Worm (Caenorhabditis elegans): ENCODE data around the gene cal-3.

cal-3 gene

ce11 chrIV:3824720-3825119, 10.2 kb downstream of the cal-3 start:
- TF ChIP-seq hnd-1 (tag; optimal IDR thresholded peaks at IDR 0.05) (no peak), F13C5.2 (tag; optimal IDR thresholded peaks at IDR 0.05) (peak; percentile 18), hmg-4 (GFP tag; optimal IDR thresholded peaks at IDR 0.05) (peak; percentile 20)

ce11 chrIV:3821554-3821953, 13.4 kb downstream of the cal-3 start:
- no peak for TF ChIP-seq F13C5.2 (tag; optimal IDR thresholded peaks at IDR 0.05)
- TF ChIP-seq hmg-4 (GFP tag; optimal IDR thresholded peaks at IDR 0.05) = no peak
- no peak for TF ChIP-seq tbx-11 (GFP tag; IDR thresholded peaks at IDR 0.05)

- TF ChIP-seq ceh-36 (tag; optimal IDR thresholded peaks at IDR 0.05) (no peak), sea-1 (GFP tag; conservative IDR thresholded peaks at IDR 0.05) (no peak), F13C5.2 (tag; optimal IDR thresholded peaks at IDR 0.05) (no peak), pes-1 (GFP tag; IDR thresholded peaks at IDR 0.05) (no peak), tra-4 (tag; optimal IDR thresholded peaks at IDR 0.05) (no peak), flt-1 (GFP tag; IDR thresholded peaks at IDR 0.05) (no peak), hnd-1 (tag; optimal IDR thresholded peaks at IDR 0.05) (no peak), aly-1 (tag; optimal IDR thresholded peaks at IDR 0.05) (no peak), hmg-4 (GFP tag; optimal IDR thresholded peaks at IDR 0.05) (no peak), B0310.2 (tag; optimal IDR thresholded peaks at IDR 0.05) (no peak), ama-1 (optimal IDR thresholded peaks at IDR 0.05) (no peak), tbx-11 (GFP tag; IDR thresholded peaks at IDR 0.05) (no peak), tbx-37 (GFP tag; conservative IDR thresholded peaks at IDR 0.05) (no peak), ets-7 (tag; optimal IDR thresholded peaks at IDR 0.05) (no peak), ceh-13 (GFP tag; optimal IDR thresholded peaks at IDR 0.05) (no peak), scrt-1 (GFP tag; IDR thresholded peaks at IDR 0.05) (no peak), hmbx-1 (tag; optimal IDR thresholded peaks at IDR 0.05) (no peak)
These were observed 14.8 kb downstream of the cal-3 start for ce11 chrIV:3820133-3820532.

- TF ChIP-seq hmg-4 (GFP tag; optimal IDR thresholded peaks at IDR 0.05) (no peak), tra-4 (tag; optimal IDR thresholded peaks at IDR 0.05) (no peak), scrt-1 (GFP tag; IDR thresholded peaks at IDR 0.05) (no peak), aly-1 (tag; optimal IDR thresholded peaks at IDR 0.05) (no peak), sea-1 (GFP tag; conservative IDR thresholded peaks at IDR 0.05) (no peak), tbx-11 (GFP tag; IDR thresholded peaks at IDR 0.05) (no peak), pes-1 (GFP tag; IDR thresholded peaks at IDR 0.05) (no peak), ceh-36 (tag; optimal IDR thresholded peaks at IDR 0.05) (no peak), ets-7 (tag; optimal IDR thresholded peaks at IDR 0.05) (no peak), tbx-37 (GFP tag; conservative IDR thresholded peaks at IDR 0.05) (no peak), hnd-1 (tag; optimal IDR thresholded peaks at IDR 0.05) (no peak), ama-1 (optimal IDR thresholded peaks at IDR 0.05) (no peak), B0310.2 (tag; optimal IDR thresholded peaks at IDR 0.05) (no peak), hmbx-1 (tag; optimal IDR thresholded peaks at IDR 0.05) (no peak), flt-1 (GFP tag; IDR thresholded peaks at IDR 0.05) (no peak), ceh-13 (GFP tag; optimal IDR thresholded peaks at IDR 0.05) (no peak), F13C5.2 (tag; optimal IDR thresholded peaks at IDR 0.05) (no peak)
These were observed 15.6 kb downstream of the cal-3 start, which contains the start of gene bris-1 for ce11 chrIV:3819278-3819777. Gene bris-1, minus strand, starts transcription at chrIV:3819328.

ce11 chrIV:3817253-3817652, 17.7 kb downstream of the cal-3 start:
- TF ChIP-seq ets-7 (tag; optimal IDR thresholded peaks at IDR 0.05) = no peak
- TF ChIP-seq hnd-1 (tag; optimal IDR thresholded peaks at IDR 0.05) = no peak
- no peak for TF ChIP-seq F13C5.2 (tag; optimal IDR thresholded peaks at IDR 0.05)
- no peak for TF ChIP-seq tbx-37 (GFP tag; conservative IDR thresholded peaks at IDR 0.05)
- no peak for TF ChIP-seq ceh-13 (GFP tag; optimal IDR thresholded peaks at IDR 0.05)
- TF ChIP-seq sea-1 (GFP tag; conservative IDR thresholded peaks at IDR 0.05) = no peak
- no peak for TF ChIP-seq tra-4 (tag; optimal IDR thresholded peaks at IDR 0.05)
- no peak for TF ChIP-seq hmg-4 (GFP tag; optimal IDR thresholded peaks at IDR 0.05)
- no peak for TF ChIP-seq ama-1 (optimal IDR thresholded peaks at IDR 0.05)
- TF ChIP-seq pes-1 (GFP tag; IDR thresholded peaks at IDR 0.05) = no peak
- TF ChIP-seq flt-1 (GFP tag; IDR thresholded peaks at IDR 0.05) = no peak
- no peak for TF ChIP-seq tbx-11 (GFP tag; IDR thresholded peaks at IDR 0.05)
- no peak for TF ChIP-seq scrt-1 (GFP tag; IDR thresholded peaks at IDR 0.05)
- no peak for TF ChIP-seq aly-1 (tag; optimal IDR thresholded peaks at IDR 0.05)
- no peak for TF ChIP-seq hmbx-1 (tag; optimal IDR thresholded peaks at IDR 0.05)
- no peak for TF ChIP-seq ceh-36 (tag; optimal IDR thresholded peaks at IDR 0.05)
- no peak for TF ChIP-seq B0310.2 (tag; optimal IDR thresholded peaks at IDR 0.05)

- TF ChIP-seq ceh-36 (tag; optimal IDR thresholded peaks at IDR 0.05) (no peak), flt-1 (GFP tag; IDR thresholded peaks at IDR 0.05) (no peak), ama-1 (optimal IDR thresholded peaks at IDR 0.05) (no peak), ceh-13 (GFP tag; optimal IDR thresholded peaks at IDR 0.05) (no peak), sea-1 (GFP tag; conservative IDR thresholded peaks at IDR 0.05) (no peak), tbx-37 (GFP tag; conservative IDR thresholded peaks at IDR 0.05) (no peak), F13C5.2 (tag; optimal IDR thresholded peaks at IDR 0.05) (no peak), ets-7 (tag; optimal IDR thresholded peaks at IDR 0.05) (no peak), B0310.2 (tag; optimal IDR thresholded peaks at IDR 0.05) (no peak), tra-4 (tag; optimal IDR thresholded peaks at IDR 0.05) (no peak), tbx-11 (GFP tag; IDR thresholded peaks at IDR 0.05) (no peak), scrt-1 (GFP tag; IDR thresholded peaks at IDR 0.05) (no peak), hmg-4 (GFP tag; optimal IDR thresholded peaks at IDR 0.05) (no peak), aly-1 (tag; optimal IDR thresholded peaks at IDR 0.05) (no peak), pes-1 (GFP tag; IDR thresholded peaks at IDR 0.05) (no peak), hnd-1 (tag; optimal IDR thresholded peaks at IDR 0.05) (no peak), hmbx-1 (tag; optimal IDR thresholded peaks at IDR 0.05) (no peak)
These were observed 19.7 kb downstream of the cal-3 start for ce11 chrIV:3815259-3815644.

- TF ChIP-seq ama-1 (optimal IDR thresholded peaks at IDR 0.05) (no peak), tbx-11 (GFP tag; IDR thresholded peaks at IDR 0.05) (no peak), ceh-13 (GFP tag; optimal IDR thresholded peaks at IDR 0.05) (no peak), hmg-4 (GFP tag; optimal IDR thresholded peaks at IDR 0.05) (no peak), B0310.2 (tag; optimal IDR thresholded peaks at IDR 0.05) (no peak), F13C5.2 (tag; optimal IDR thresholded peaks at IDR 0.05) (no peak), scrt-1 (GFP tag; IDR thresholded peaks at IDR 0.05) (no peak), tra-4 (tag; optimal IDR thresholded peaks at IDR 0.05) (no peak), flt-1 (GFP tag; IDR thresholded peaks at IDR 0.05) (no peak), hmbx-1 (tag; optimal IDR thresholded peaks at IDR 0.05) (no peak), ceh-36 (tag; optimal IDR thresholded peaks at IDR 0.05) (no peak), sea-1 (GFP tag; conservative IDR thresholded peaks at IDR 0.05) (no peak), pes-1 (GFP tag; IDR thresholded peaks at IDR 0.05) (no peak), hnd-1 (tag; optimal IDR thresholded peaks at IDR 0.05) (no peak)
These were observed 20.3 kb downstream of the cal-3 start for ce11 chrIV:3814553-3815258.

Data from whole organism, early embryonic.